Fruit fly (Drosophila melanogaster) whole organism, prepupa: Measurements from ENCODE around the gene Arpc2.

ENCODE experiments used
- CG10631 ChIP-seq: fragments of 200-800 bp; sonication (Bioruptor generic); optimal IDR thresholded peaks from 2 replicates; lab custom pipeline; 2016; ENCODE audit warnings: missing biosample characterization, missing genetic modification characterization
- CG10669 ChIP-seq: fragments of 200-800 bp; sonication (Bioruptor generic); optimal IDR thresholded peaks from 3 replicates; lab custom pipeline; 2018; ENCODE audit warnings: missing biosample characterization, mild to moderate bottlenecking, missing genetic modification characterization, moderate library complexity
- CG11294 ChIP-seq: fragments of 200-800 bp; sonication (Bioruptor generic); IDR thresholded peaks from 2 replicates; pipeline ENCODE4 v1.3.6; 2022; ENCODE audit warnings: missing biosample characterization, missing genetic modification characterization
- CG11762 ChIP-seq: fragments of 200-800 bp; sonication (Bioruptor generic); optimal IDR thresholded peaks from 3 replicates; lab custom pipeline; 2016; ENCODE audit warnings: missing biosample characterization, missing genetic modification characterization; ENCODE audit not compliant: insufficient read depth
- CG11902 ChIP-seq: fragments of 200-800 bp; sonication (Bioruptor generic); optimal IDR thresholded peaks from 3 replicates; lab custom pipeline; 2016; ENCODE audit warnings: missing biosample characterization, missing genetic modification characterization
- CG15336 ChIP-seq: fragments of 200-800 bp; sonication (Bioruptor generic); IDR thresholded peaks from 2 replicates; pipeline ENCODE4 v1.3.6; 2022; ENCODE audit warnings: missing biosample characterization, missing genetic modification characterization
- CG1621 ChIP-seq: fragments of 200-800 bp; sonication (Bioruptor generic); optimal IDR thresholded peaks from 3 replicates; lab custom pipeline; 2018; ENCODE audit warnings: missing biosample characterization, mild to moderate bottlenecking, missing genetic modification characterization
- CG3032 ChIP-seq: fragments of 200-800 bp; optimal IDR thresholded peaks from 2 replicates; lab custom pipeline; 2019; ENCODE audit warnings: missing biosample characterization, mild to moderate bottlenecking, missing genetic modification characterization, moderate library complexity
- CG34406 ChIP-seq: fragments of 200-800 bp; sonication (Bioruptor generic); optimal IDR thresholded peaks from 3 replicates; lab custom pipeline; 2016; ENCODE audit warnings: missing biosample characterization, missing genetic modification characterization
- CG3919 ChIP-seq: fragments of 200-800 bp; sonication (Bioruptor generic); optimal IDR thresholded peaks from 3 replicates; lab custom pipeline; 2016; ENCODE audit warnings: missing biosample characterization, missing genetic modification characterization
- CG4318 ChIP-seq: fragments of 200-800 bp; sonication (Bioruptor generic); optimal IDR thresholded peaks from 3 replicates; lab custom pipeline; 2017; ENCODE audit warnings: missing biosample characterization, mild to moderate bottlenecking, missing genetic modification characterization
- CG6276 ChIP-seq: fragments of 200-800 bp; sonication (Bioruptor generic); optimal IDR thresholded peaks from 2 replicates; lab custom pipeline; 2017; ENCODE audit warnings: missing biosample characterization, mild to moderate bottlenecking, missing genetic modification characterization
- CG6792 ChIP-seq: fragments of 200-800 bp; sonication (Bioruptor generic); optimal IDR thresholded peaks from 3 replicates; lab custom pipeline; 2016; ENCODE audit warnings: missing biosample characterization, missing genetic modification characterization
- CG6808 ChIP-seq: fragments of 200-800 bp; sonication (Bioruptor generic); optimal IDR thresholded peaks from 3 replicates; lab custom pipeline; 2017; ENCODE audit warnings: missing biosample characterization, missing genetic modification characterization, mild to moderate bottlenecking, moderate library complexity, missing genetic modification reagents
- CG8119 ChIP-seq: fragments of 200-800 bp; sonication (Bioruptor generic); IDR thresholded peaks from 3 replicates; pipeline ENCODE4 v1.3.6; 2022; ENCODE audit warnings: missing biosample characterization, missing genetic modification characterization
- CG8319 ChIP-seq: fragments of 200-800 bp; sonication (Bioruptor generic); optimal IDR thresholded peaks from 3 replicates; lab custom pipeline; 2016; ENCODE audit warnings: missing biosample characterization, missing genetic modification characterization
- CG8632 ChIP-seq: fragments of 200-800 bp; sonication (Bioruptor generic); optimal IDR thresholded peaks from 3 replicates; lab custom pipeline; 2016; ENCODE audit warnings: missing biosample characterization, missing genetic modification characterization
- CG9139 ChIP-seq: fragments of 200-800 bp; sonication (Bioruptor generic); optimal IDR thresholded peaks from 3 replicates; lab custom pipeline; 2017; ENCODE audit warnings: missing biosample characterization, mild to moderate bottlenecking, missing genetic modification characterization
- Eip75B ChIP-seq: fragments of 200-800 bp; sonication (Bioruptor generic); optimal IDR thresholded peaks from 3 replicates; lab custom pipeline; 2016; ENCODE audit warnings: missing biosample characterization, missing genetic modification characterization
- Eip93F ChIP-seq: fragments of 200-800 bp; sonication (Bioruptor generic); optimal IDR thresholded peaks from 2 replicates; lab custom pipeline; 2016; ENCODE audit warnings: missing biosample characterization, mild to moderate bottlenecking, missing genetic modification characterization
- Ets21C ChIP-seq: fragments of 200-800 bp; sonication (Bioruptor generic); optimal IDR thresholded peaks from 3 replicates; lab custom pipeline; 2016; ENCODE audit warnings: missing biosample characterization, missing genetic modification characterization
- Lpt ChIP-seq: fragments of 200-800 bp; sonication (Bioruptor generic); optimal IDR thresholded peaks from 3 replicates; lab custom pipeline; 2016; ENCODE audit warnings: missing biosample characterization, missing genetic modification characterization
- Met ChIP-seq: fragments of 200-800 bp; sonication (Bioruptor generic); optimal IDR thresholded peaks from 3 replicates; lab custom pipeline; 2016; ENCODE audit warnings: missing biosample characterization, missing genetic modification characterization
- Smox ChIP-seq: fragments of 200-800 bp; sonication (Bioruptor generic); optimal IDR thresholded peaks from 3 replicates; lab custom pipeline; 2016; ENCODE audit warnings: missing biosample characterization, missing genetic modification characterization
- Sox14 ChIP-seq: fragments of 200-800 bp; sonication (Bioruptor generic); optimal IDR thresholded peaks from 3 replicates; lab custom pipeline; 2016; ENCODE audit warnings: missing biosample characterization, missing genetic modification characterization
- Sox15 ChIP-seq: fragments of 200-800 bp; sonication (Bioruptor generic); optimal IDR thresholded peaks from 3 replicates; lab custom pipeline; 2016; ENCODE audit warnings: missing biosample characterization, missing genetic modification characterization
- achi ChIP-seq: fragments of 200-800 bp; sonication (Bioruptor generic); optimal IDR thresholded peaks from 3 replicates; lab custom pipeline; 2016; ENCODE audit warnings: missing biosample characterization, missing genetic modification characterization
- acj6 ChIP-seq: fragments of 200-800 bp; sonication (Bioruptor generic); optimal IDR thresholded peaks from 3 replicates; lab custom pipeline; 2016; ENCODE audit warnings: missing biosample characterization, missing genetic modification characterization
- cyc ChIP-seq: fragments of 200-800 bp; sonication (Bioruptor generic); optimal IDR thresholded peaks from 3 replicates; lab custom pipeline; 2016; ENCODE audit warnings: missing biosample characterization, missing genetic modification characterization
- dsx ChIP-seq: fragments of 200-800 bp; optimal IDR thresholded peaks from 3 replicates; lab custom pipeline; 2019; ENCODE audit warnings: missing biosample characterization, mild to moderate bottlenecking, missing genetic modification characterization, moderate library complexity; ENCODE audit not compliant: poor library complexity, severe bottlenecking
- eg ChIP-seq: fragments of 200-800 bp; sonication (Bioruptor generic); IDR thresholded peaks from 3 replicates; pipeline ENCODE4 v1.3.6; 2022; ENCODE audit warnings: missing biosample characterization, missing genetic modification characterization
- fd85E ChIP-seq: fragments of 200-800 bp; sonication (Bioruptor generic); optimal IDR thresholded peaks from 3 replicates; lab custom pipeline; 2016; ENCODE audit warnings: missing biosample characterization, missing genetic modification characterization
- fkh ChIP-seq: fragments of 200-800 bp; sonication (Bioruptor generic); optimal IDR thresholded peaks from 3 replicates; lab custom pipeline; 2017; ENCODE audit warnings: missing biosample characterization, mild to moderate bottlenecking, missing genetic modification characterization, moderate library complexity
- lz ChIP-seq: fragments of 200-800 bp; sonication (Bioruptor generic); optimal IDR thresholded peaks from 3 replicates; lab custom pipeline; 2016; ENCODE audit warnings: missing biosample characterization, missing genetic modification characterization
- pdm3 ChIP-seq: fragments of 200-800 bp; sonication (Bioruptor generic); optimal IDR thresholded peaks from 3 replicates; lab custom pipeline; 2016; ENCODE audit warnings: missing biosample characterization, missing genetic modification characterization
- salr ChIP-seq, 2 experiments: fragments of 200-800 bp; sonication (Bioruptor generic); optimal IDR thresholded peaks; 3 replicates each; lab custom pipeline; 2016 to 2018; ENCODE audit warnings: missing biosample characterization in 2 of 2, missing genetic modification characterization in 2 of 2, mild to moderate bottlenecking in 1 of 2
- spab ChIP-seq: fragments of 200-800 bp; sonication (Bioruptor generic); optimal IDR thresholded peaks from 2 replicates; lab custom pipeline; 2017; ENCODE audit warnings: missing biosample characterization, mild to moderate bottlenecking, missing genetic modification characterization, missing genetic modification reagents
- ss ChIP-seq, 2 experiments: fragments of 200-800 bp; sonication (Bioruptor generic); optimal IDR thresholded peaks; 2 replicates in 1 of 2; 3 replicates in 1 of 2; lab custom pipeline; 2017 to 2018; ENCODE audit warnings: mild to moderate bottlenecking in 2 of 2, missing biosample characterization in 2 of 2, missing genetic modification characterization in 2 of 2, moderate library complexity in 1 of 2
- topi ChIP-seq: fragments of 200-800 bp; sonication (Bioruptor generic); optimal IDR thresholded peaks from 3 replicates; lab custom pipeline; 2016; ENCODE audit warnings: missing biosample characterization, missing genetic modification characterization
- vri ChIP-seq: fragments of 200-800 bp; sonication (Bioruptor generic); optimal IDR thresholded peaks from 3 replicates; lab custom pipeline; 2016; ENCODE audit warnings: missing biosample characterization, mild to moderate bottlenecking, missing genetic modification characterization

Gene Arpc2

DNA sequence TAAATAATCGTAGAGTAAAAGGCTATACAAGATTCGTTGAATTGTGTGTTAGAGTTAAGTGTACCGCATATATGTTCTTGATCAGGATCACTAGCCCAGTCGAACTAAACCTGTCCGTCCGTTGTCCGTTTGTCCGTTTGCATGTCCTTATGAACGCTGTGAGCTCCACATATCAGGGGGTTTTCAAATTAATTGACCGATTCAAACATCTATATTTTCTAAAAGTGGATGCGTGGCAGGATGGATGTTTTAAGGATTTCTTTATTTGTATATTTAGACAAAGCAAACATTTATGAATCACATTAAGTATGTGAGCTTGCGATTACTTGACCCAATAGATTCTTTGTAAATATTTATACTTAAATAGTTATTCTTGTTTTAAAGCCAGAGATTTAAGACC is 18.3 kb downstream of the Arpc2 start (continued):
- TF ChIP-seq CG8319 (GFP tag; lab: Kevin White, UChicago) (no peak), dsx (GFP tag; lab: Kevin White, UChicago) (no peak), ss (GFP tag; optimal IDR thresholded peaks at IDR 0.05; lab: Kevin White, UChicago) (no peak), CG6808 (GFP tag; lab: Kevin White, UChicago) (no peak), Ets21C (GFP tag; lab: Kevin White, UChicago) (no peak), Sox15 (GFP tag; lab: Kevin White, UChicago) (no peak), spab (no peak), eg (GFP tag; lab: Robert Waterston, UW) (no peak), CG15336 (GFP tag; lab: Robert Waterston, UW) (no peak), CG11294 (no peak), CG10669 (no peak), CG8119 (no peak), achi (GFP tag; lab: Kevin White, UChicago) (no peak), vri (GFP tag; lab: Kevin White, UChicago) (no peak), CG11902 (no peak), CG8632 (no peak), acj6 (GFP tag; lab: Kevin White, UChicago) (peak; percentile 23), Lpt (GFP tag; lab: Kevin White, UChicago) (no peak), CG3032 (tag; lab: Kevin White, UChicago) (no peak), Eip93F (GFP tag; lab: Kevin White, UChicago) (no peak), Met (GFP tag; lab: Kevin White, UChicago) (peak; percentile 46), CG6276 (no peak), salr (GFP tag; optimal IDR thresholded peaks at IDR 0.05; lab: Kevin White, UChicago) (peak in 1 of 2 experiments; percentile 56), CG11762 (GFP tag; lab: Kevin White, UChicago) (no peak), CG9139 (no peak), pdm3 (peak; percentile 34), CG34406 (GFP tag; lab: Kevin White, UChicago) (no peak), topi (GFP tag; lab: Kevin White, UChicago) (peak; percentile 10), Smox (GFP tag; lab: Kevin White, UChicago) (peak; percentile 17), CG10631 (GFP tag; lab: Kevin White, UChicago) (peak; percentile 19), Sox14 (no peak), lz (peak; percentile 27), cyc (GFP tag; lab: Kevin White, UChicago) (no peak), fd85E (GFP tag; lab: Kevin White, UChicago) (no peak), CG1621 (tag; lab: Kevin White, UChicago) (no peak)

DNA sequence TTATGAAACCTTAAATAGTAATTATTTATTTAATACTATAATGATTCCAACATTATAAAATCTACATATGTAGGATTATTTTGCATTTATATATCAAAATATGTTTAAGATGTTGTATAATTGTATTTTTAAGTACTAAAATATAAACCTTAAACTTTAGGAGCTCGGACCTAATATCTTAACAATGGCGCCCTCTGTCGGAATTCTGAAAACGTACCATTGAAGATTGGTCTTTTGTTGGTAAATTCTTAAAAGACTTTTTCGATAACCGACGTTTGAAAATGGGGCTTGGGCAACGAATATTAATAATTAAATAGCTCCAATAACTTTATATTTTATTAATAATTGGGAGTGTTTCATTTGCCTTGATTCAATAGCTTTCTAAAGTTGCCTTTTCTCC is 21.0 kb downstream of the Arpc2 start:
- no peak for TF ChIP-seq CG10631 (GFP tag; lab: Kevin White, UChicago)
- no peak for TF ChIP-seq acj6 (GFP tag; lab: Kevin White, UChicago)
- no peak for TF ChIP-seq CG4318
- TF ChIP-seq CG8119 = no peak

dm6 chr2L:20438474-20438873 is 21.6 kb downstream of the Arpc2 start:
- TF ChIP-seq fkh (GFP tag; lab: Kevin White, UChicago) (no peak), Ets21C (GFP tag; lab: Kevin White, UChicago) (no peak), dsx (GFP tag; lab: Kevin White, UChicago) (no peak), CG6276 (no peak), CG3919 (GFP tag; lab: Kevin White, UChicago) (no peak), ss (GFP tag; optimal IDR thresholded peaks at IDR 0.05; lab: Kevin White, UChicago) (no peak), CG3032 (tag; lab: Kevin White, UChicago) (no peak), Eip75B (no peak), CG4318 (no peak), spab (no peak), CG10631 (GFP tag; lab: Kevin White, UChicago) (no peak), CG6792 (GFP tag; lab: Kevin White, UChicago) (no peak)
